Worm (Caenorhabditis elegans): ENCODE measurements around the gene W02B12.16.
A peak's percentile ranks its signal among the peaks of the same experiment; 100 is the strongest.

W02B12.16 gene

DNA sequence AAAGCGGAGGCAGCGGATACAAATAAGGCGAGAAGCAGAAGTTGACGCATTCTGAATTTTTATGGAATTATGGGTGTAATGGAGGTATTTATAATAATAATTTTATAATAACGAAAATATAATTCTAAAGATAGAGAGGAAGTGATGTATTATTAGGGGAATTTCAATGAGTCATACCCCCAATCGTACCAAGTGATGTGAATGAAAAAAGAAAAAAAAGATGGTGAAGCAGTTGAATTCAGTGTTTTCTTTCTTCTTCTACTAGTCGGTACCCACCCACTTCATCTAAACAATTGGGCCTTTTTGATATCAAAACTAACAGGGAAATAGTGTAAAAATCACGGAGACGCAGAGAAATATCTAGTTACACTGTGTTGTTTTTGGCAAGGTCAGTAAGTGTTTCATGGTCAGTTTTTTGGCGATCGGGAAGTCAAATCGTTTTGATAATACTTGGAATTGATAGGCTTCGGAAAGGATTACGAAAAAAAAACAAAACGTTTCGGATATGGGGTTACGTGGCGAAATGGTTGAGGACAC lies 10.5 kb upstream of the W02B12.16 start, which contains the start of gene ttr-18:
Gene ttr-18, minus strand, starts transcription at position 51 of the 537 bp plus-strand sequence.
- TF ChIP-seq hmg-4 (GFP tag; optimal IDR thresholded peaks at IDR 0.05) = no peak
- TF ChIP-seq ets-7 (tag; optimal IDR thresholded peaks at IDR 0.05) = no peak
- no peak for TF ChIP-seq tra-4 (tag; optimal IDR thresholded peaks at IDR 0.05)
- TF ChIP-seq scrt-1 (GFP tag; IDR thresholded peaks at IDR 0.05) = no peak
- no peak for TF ChIP-seq tbx-11 (GFP tag; IDR thresholded peaks at IDR 0.05)
- TF ChIP-seq sea-1 (GFP tag; conservative IDR thresholded peaks at IDR 0.05) = no peak
- TF ChIP-seq ceh-36 (tag; optimal IDR thresholded peaks at IDR 0.05) = no peak
- TF ChIP-seq aly-1 (tag; optimal IDR thresholded peaks at IDR 0.05) = no peak
- TF ChIP-seq flt-1 (GFP tag; IDR thresholded peaks at IDR 0.05) = no peak
- TF ChIP-seq pes-1 (GFP tag; IDR thresholded peaks at IDR 0.05) = no peak
- TF ChIP-seq ama-1 (optimal IDR thresholded peaks at IDR 0.05) = no peak
- TF ChIP-seq hnd-1 (tag; optimal IDR thresholded peaks at IDR 0.05) = no peak
- no peak for TF ChIP-seq hmbx-1 (tag; optimal IDR thresholded peaks at IDR 0.05)

DNA sequence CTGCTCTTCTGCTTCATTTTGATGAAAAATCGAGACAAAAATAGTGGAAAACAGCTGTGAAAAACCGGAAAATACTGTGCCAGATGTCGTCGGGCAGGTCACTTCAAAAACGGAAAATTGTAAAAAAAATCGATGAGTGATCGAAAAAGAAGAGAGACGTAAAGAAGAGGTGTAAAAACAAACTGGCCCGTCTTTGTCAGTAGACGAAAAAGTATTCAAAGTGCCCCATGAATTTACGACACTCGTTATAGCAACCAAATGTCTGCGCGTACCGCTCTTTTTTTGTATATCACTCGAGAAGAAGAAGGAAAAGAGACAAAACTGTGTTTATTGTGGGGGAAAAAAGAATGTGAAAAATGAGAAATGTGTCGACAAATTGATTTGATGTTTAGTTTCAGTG lies 8.9 kb upstream of the W02B12.16 start, which contains the start of gene twk-5:
Gene twk-5, minus strand, starts transcription at position 101 of the 400 bp plus-strand sequence.
- TF ChIP-seq tbx-11 (GFP tag; IDR thresholded peaks at IDR 0.05) (no peak), scrt-1 (GFP tag; IDR thresholded peaks at IDR 0.05) (no peak), ceh-13 (GFP tag; optimal IDR thresholded peaks at IDR 0.05) (no peak), ceh-36 (tag; optimal IDR thresholded peaks at IDR 0.05) (no peak), flt-1 (GFP tag; IDR thresholded peaks at IDR 0.05) (no peak), B0310.2 (tag; optimal IDR thresholded peaks at IDR 0.05) (no peak), hnd-1 (tag; optimal IDR thresholded peaks at IDR 0.05) (no peak), ama-1 (optimal IDR thresholded peaks at IDR 0.05) (no peak), F13C5.2 (tag; optimal IDR thresholded peaks at IDR 0.05) (no peak), ets-7 (tag; optimal IDR thresholded peaks at IDR 0.05) (no peak), hmbx-1 (tag; optimal IDR thresholded peaks at IDR 0.05) (no peak)

DNA sequence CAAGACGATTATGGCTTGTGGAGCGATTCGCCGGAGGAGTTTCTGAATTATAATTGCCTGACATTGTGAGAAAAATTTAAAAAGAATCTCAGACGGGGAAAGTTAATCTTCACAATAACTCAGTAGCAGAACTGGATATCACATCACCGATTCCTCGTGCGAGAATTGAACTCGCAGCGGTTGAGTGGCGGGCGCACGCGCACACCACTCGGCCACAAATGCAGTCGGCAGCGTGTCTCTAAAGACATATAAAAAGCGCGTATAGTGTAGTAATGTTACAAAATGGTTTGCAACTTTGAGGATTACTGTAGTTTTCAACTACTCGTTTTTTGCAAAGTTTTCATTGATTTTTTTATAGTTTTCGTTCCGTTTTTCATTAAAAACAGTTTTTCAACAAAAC lies 8.3 kb upstream of the W02B12.16 start:
- peak; percentile 97 for TF ChIP-seq pes-1 (GFP tag; IDR thresholded peaks at IDR 0.05)
- TF ChIP-seq hmbx-1 (tag; optimal IDR thresholded peaks at IDR 0.05) = peak; percentile 89
- TF ChIP-seq ama-1 (optimal IDR thresholded peaks at IDR 0.05) = no peak
- TF ChIP-seq tbx-37 (GFP tag; conservative IDR thresholded peaks at IDR 0.05) = peak; percentile 98
- TF ChIP-seq ets-7 (tag; optimal IDR thresholded peaks at IDR 0.05) = peak; percentile 89
- TF ChIP-seq hnd-1 (tag; optimal IDR thresholded peaks at IDR 0.05) = peak; percentile 94
- peak; percentile 97 for TF ChIP-seq ceh-36 (tag; optimal IDR thresholded peaks at IDR 0.05)
- peak; percentile 98 for TF ChIP-seq hmg-4 (GFP tag; optimal IDR thresholded peaks at IDR 0.05)
- TF ChIP-seq sea-1 (GFP tag; conservative IDR thresholded peaks at IDR 0.05) = peak; percentile 97
- TF ChIP-seq tbx-11 (GFP tag; IDR thresholded peaks at IDR 0.05) = peak; percentile 96
- peak; percentile 93 for TF ChIP-seq ceh-13 (GFP tag; optimal IDR thresholded peaks at IDR 0.05)
- TF ChIP-seq F13C5.2 (tag; optimal IDR thresholded peaks at IDR 0.05) = peak; percentile 97
- peak; percentile 97 for TF ChIP-seq B0310.2 (tag; optimal IDR thresholded peaks at IDR 0.05)
- TF ChIP-seq scrt-1 (GFP tag; IDR thresholded peaks at IDR 0.05) = peak; percentile 95
- peak; percentile 97 for TF ChIP-seq aly-1 (tag; optimal IDR thresholded peaks at IDR 0.05)
- TF ChIP-seq tra-4 (tag; optimal IDR thresholded peaks at IDR 0.05) = peak; percentile 93
- TF ChIP-seq flt-1 (GFP tag; IDR thresholded peaks at IDR 0.05) = peak; percentile 97

DNA sequence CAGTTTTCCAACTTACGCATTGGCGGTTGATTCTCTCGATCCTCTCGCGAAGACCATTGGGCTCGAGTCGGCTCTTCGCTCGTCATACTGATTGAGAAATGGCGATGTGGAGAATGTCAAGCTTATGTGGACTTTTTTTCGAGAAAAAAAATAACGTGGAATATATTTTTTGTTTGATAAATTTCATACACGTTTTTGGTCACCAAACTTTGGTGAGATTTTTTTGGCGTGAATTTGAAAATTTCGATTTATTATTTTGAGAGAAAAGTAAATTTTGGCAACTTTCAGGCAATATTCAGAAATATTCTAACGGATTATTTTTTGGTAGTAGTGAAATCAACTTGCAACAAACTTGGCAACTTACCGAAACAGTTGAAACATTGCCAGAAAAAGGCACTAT lies 2.8 kb upstream of the W02B12.16 start, which contains the start of gene W02B12.12:
Gene W02B12.12, minus strand, starts transcription at position 101 of the 400 bp plus-strand sequence.
- TF ChIP-seq scrt-1 (GFP tag; IDR thresholded peaks at IDR 0.05) = no peak
- TF ChIP-seq ama-1 (optimal IDR thresholded peaks at IDR 0.05) = no peak
- no peak for TF ChIP-seq tbx-11 (GFP tag; IDR thresholded peaks at IDR 0.05)
- TF ChIP-seq B0310.2 (tag; optimal IDR thresholded peaks at IDR 0.05) = no peak
- TF ChIP-seq sea-1 (GFP tag; conservative IDR thresholded peaks at IDR 0.05) = no peak
- no peak for TF ChIP-seq ceh-13 (GFP tag; optimal IDR thresholded peaks at IDR 0.05)
- TF ChIP-seq tbx-37 (GFP tag; conservative IDR thresholded peaks at IDR 0.05) = no peak
- no peak for TF ChIP-seq F13C5.2 (tag; optimal IDR thresholded peaks at IDR 0.05)
- TF ChIP-seq hmg-4 (GFP tag; optimal IDR thresholded peaks at IDR 0.05) = no peak
- TF ChIP-seq pes-1 (GFP tag; IDR thresholded peaks at IDR 0.05) = no peak
- no peak for TF ChIP-seq hnd-1 (tag; optimal IDR thresholded peaks at IDR 0.05)
- no peak for TF ChIP-seq aly-1 (tag; optimal IDR thresholded peaks at IDR 0.05)
- no peak for TF ChIP-seq hmbx-1 (tag; optimal IDR thresholded peaks at IDR 0.05)
- TF ChIP-seq tra-4 (tag; optimal IDR thresholded peaks at IDR 0.05) = no peak
- no peak for TF ChIP-seq ets-7 (tag; optimal IDR thresholded peaks at IDR 0.05)
- no peak for TF ChIP-seq ceh-36 (tag; optimal IDR thresholded peaks at IDR 0.05)
- TF ChIP-seq flt-1 (GFP tag; IDR thresholded peaks at IDR 0.05) = no peak

DNA sequence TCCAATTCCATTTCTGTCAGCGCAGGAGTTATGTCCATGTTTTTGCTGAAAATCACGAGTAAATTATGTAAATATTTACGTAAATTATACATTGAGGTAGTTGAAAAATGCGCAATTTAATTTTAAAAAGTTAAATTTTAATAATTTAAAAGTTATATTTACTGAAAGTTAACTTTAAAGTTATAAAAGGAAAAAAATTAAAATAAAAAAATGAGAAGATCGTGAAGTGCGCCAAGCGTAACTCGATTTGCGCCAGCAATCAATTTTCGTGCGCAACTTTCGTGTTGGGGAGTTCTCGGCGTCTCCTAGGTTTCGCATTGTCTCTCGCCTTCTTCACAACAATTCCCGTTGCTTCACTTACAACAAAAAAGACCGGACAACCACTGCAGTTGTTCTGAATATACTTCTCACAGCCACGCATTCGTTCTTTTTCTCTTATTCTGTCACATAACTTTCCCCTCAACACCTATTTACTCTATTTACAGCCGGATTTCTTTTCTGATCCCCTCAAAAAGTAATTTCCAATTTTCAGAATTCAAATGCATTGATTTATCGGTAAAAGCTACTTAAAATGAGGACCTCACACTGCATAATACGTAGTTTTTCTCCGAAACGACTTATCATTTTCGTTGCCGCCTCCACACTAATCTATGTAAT lies 2.7 kb downstream of the W02B12.16 start, which contains the start of the genes metl-1 and W02B12.11:
Gene metl-1, minus strand, starts transcription at position 51 of the 657 bp plus-strand sequence.
Gene W02B12.11, plus strand, starts transcription at position 337 of the 657 bp plus-strand sequence.
- peak; percentile 22 for TF ChIP-seq hmg-4 (GFP tag; optimal IDR thresholded peaks at IDR 0.05)
- TF ChIP-seq F13C5.2 (tag; optimal IDR thresholded peaks at IDR 0.05) = peak; percentile 44
- TF ChIP-seq tbx-37 (GFP tag; conservative IDR thresholded peaks at IDR 0.05) = peak; percentile 62; the same call in 1 of the 2 replicates
- no peak for TF ChIP-seq scrt-1 (GFP tag; IDR thresholded peaks at IDR 0.05)
- no peak for TF ChIP-seq B0310.2 (tag; optimal IDR thresholded peaks at IDR 0.05)
- peak; percentile 72 for TF ChIP-seq flt-1 (GFP tag; IDR thresholded peaks at IDR 0.05)
- no peak for TF ChIP-seq ceh-13 (GFP tag; optimal IDR thresholded peaks at IDR 0.05)

DNA sequence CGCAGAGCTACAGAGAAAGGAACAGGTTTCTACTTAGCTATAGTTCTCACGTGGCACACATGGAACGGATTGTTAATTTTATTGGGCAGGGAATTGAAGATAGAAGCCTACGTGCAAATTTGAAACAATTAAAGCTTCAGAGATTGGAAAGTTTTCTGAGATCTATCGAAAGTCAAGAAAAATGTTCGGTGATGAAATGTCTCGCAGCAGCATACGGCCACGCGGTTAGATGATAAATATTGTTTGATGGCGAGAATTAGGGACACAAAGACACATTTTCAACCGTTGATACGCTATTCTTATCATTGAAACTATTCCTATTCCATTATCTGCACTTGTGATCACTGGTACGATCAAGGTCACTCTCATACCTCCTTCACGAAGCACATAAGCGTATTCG lies 3.8 kb downstream of the W02B12.16 start:
- TF ChIP-seq hmbx-1 (tag; optimal IDR thresholded peaks at IDR 0.05) (no peak), flt-1 (GFP tag; IDR thresholded peaks at IDR 0.05) (no peak), aly-1 (tag; optimal IDR thresholded peaks at IDR 0.05) (no peak), pes-1 (GFP tag; IDR thresholded peaks at IDR 0.05) (no peak), ceh-36 (tag; optimal IDR thresholded peaks at IDR 0.05) (no peak), tbx-11 (GFP tag; IDR thresholded peaks at IDR 0.05) (no peak), tbx-37 (GFP tag; conservative IDR thresholded peaks at IDR 0.05) (no peak), sea-1 (GFP tag; conservative IDR thresholded peaks at IDR 0.05) (no peak), B0310.2 (tag; optimal IDR thresholded peaks at IDR 0.05) (no peak), ama-1 (optimal IDR thresholded peaks at IDR 0.05) (no peak), hmg-4 (GFP tag; optimal IDR thresholded peaks at IDR 0.05) (no peak), scrt-1 (GFP tag; IDR thresholded peaks at IDR 0.05) (no peak), tra-4 (tag; optimal IDR thresholded peaks at IDR 0.05) (no peak), hnd-1 (tag; optimal IDR thresholded peaks at IDR 0.05) (no peak), F13C5.2 (tag; optimal IDR thresholded peaks at IDR 0.05) (no peak)
